Worm (Caenorhabditis elegans) whole organism, L2 larva: ENCODE data around the gene col-169.

Source experiments
- F13H6.1 ChIP-seq: sonication (generic microtip); optimal IDR thresholded peaks from 2 replicates; lab custom pipeline; 2016; ENCODE audit warnings: missing genetic modification characterization, missing compliant biosample characterization
- R02D3.7 ChIP-seq: fragments of 150-350 bp; optimal IDR thresholded peaks from 2 replicates; lab custom pipeline; 2014; ENCODE audit warnings: missing biosample characterization, missing genetic modification characterization
- dmd-4 ChIP-seq: sonication (generic microtip); optimal IDR thresholded peaks from 2 replicates; lab custom pipeline; 2017; ENCODE audit warnings: missing biosample characterization, missing genetic modification characterization
- unc-62 ChIP-seq: fragments of 150-350 bp; optimal IDR thresholded peaks from 2 replicates; lab custom pipeline; 2014; ENCODE audit warnings: missing biosample characterization, missing genetic modification reagents, missing genetic modification characterization

DNA sequence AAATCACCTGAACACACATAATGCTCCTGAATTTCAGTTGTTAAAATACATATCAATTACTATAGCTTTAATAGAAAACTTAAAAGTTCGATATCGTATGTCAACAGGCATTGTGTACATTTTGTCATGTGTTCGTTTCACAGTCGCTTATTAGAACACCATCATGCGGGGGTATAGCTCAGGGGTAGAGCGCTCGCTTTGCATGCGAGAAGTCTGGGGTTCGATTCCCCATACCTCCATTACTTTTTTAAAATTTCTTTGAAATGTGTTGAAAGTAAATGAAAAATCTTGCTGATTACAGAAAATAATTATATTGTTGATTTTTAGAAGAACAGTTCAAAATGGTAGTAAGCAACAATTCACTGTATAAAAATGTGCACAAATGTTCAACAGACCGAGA, 42.8 kb upstream of the col-169 start:
- TF ChIP-seq dmd-4 (tag; lab: Kevin White, UChicago) (no peak), F13H6.1 (no peak), R02D3.7 (no peak), unc-62 (no peak)
